Worm (Caenorhabditis elegans) whole organism, mixed stage, embryonic: ENCODE results near the gene fkb-6.

Experiments
- M03D4.4 ChIP-seq: sonication (generic microtip); optimal IDR thresholded peaks from 2 replicates; lab custom pipeline; 2017; ENCODE audit warnings: mild to moderate bottlenecking, missing genetic modification characterization, missing compliant biosample characterization
- bed-3 ChIP-seq: fragments of 200-800 bp; sonication (Bioruptor generic); optimal IDR thresholded peaks from 3 replicates; lab custom pipeline; 2018; ENCODE audit warnings: mild to moderate bottlenecking, missing genetic modification characterization, moderate library complexity, missing compliant biosample characterization
- blmp-1 ChIP-seq: fragments of 150-350 bp; optimal IDR thresholded peaks from 2 replicates; lab custom pipeline; 2014; ENCODE audit warnings: missing biosample characterization, missing genetic modification characterization
- ceh-39 ChIP-seq: fragments of 150-350 bp; optimal IDR thresholded peaks from 2 replicates; lab custom pipeline; 2014; ENCODE audit warnings: missing biosample characterization, missing genetic modification characterization
- ceh-43 ChIP-seq: fragments of 200-800 bp; sonication (Bioruptor generic); optimal IDR thresholded peaks from 2 replicates; lab custom pipeline; 2018; ENCODE audit warnings: mild to moderate bottlenecking, missing genetic modification characterization, moderate library complexity, missing compliant biosample characterization
- ceh-83 ChIP-seq: fragments of 200-800 bp; sonication (Bioruptor generic); optimal IDR thresholded peaks from 2 replicates; lab custom pipeline; 2018; ENCODE audit warnings: mild to moderate bottlenecking, missing genetic modification characterization, missing compliant biosample characterization
- ces-1 ChIP-seq: fragments of 150-350 bp; optimal IDR thresholded peaks from 2 replicates; lab custom pipeline; 2014; ENCODE audit warnings: missing biosample characterization, missing genetic modification reagents, missing genetic modification characterization
- cnd-1 ChIP-seq: fragments of 200-800 bp; sonication (Bioruptor generic); optimal IDR thresholded peaks from 2 replicates; lab custom pipeline; 2018; ENCODE audit warnings: mild to moderate bottlenecking, missing genetic modification characterization, missing compliant biosample characterization
- elt-1 ChIP-seq: sonication (generic microtip); optimal IDR thresholded peaks from 2 replicates; lab custom pipeline; 2017; ENCODE audit warnings: missing genetic modification characterization, mild to moderate bottlenecking, missing compliant biosample characterization, antibody characterized with exemption, moderate library complexity, borderline replicate concordance; ENCODE audit not compliant: insufficient read depth
- elt-3 ChIP-seq: fragments of 150-350 bp; optimal IDR thresholded peaks from 2 replicates; lab custom pipeline; 2014; ENCODE audit warnings: missing biosample characterization, missing genetic modification characterization
- ham-2 ChIP-seq: fragments of 200-800 bp; sonication (Bioruptor generic); optimal IDR thresholded peaks from 2 replicates; lab custom pipeline; 2018; ENCODE audit warnings: mild to moderate bottlenecking, missing genetic modification characterization, missing compliant biosample characterization
- hlh-1 ChIP-seq: fragments of 150-350 bp; optimal IDR thresholded peaks from 2 replicates; lab custom pipeline; 2014; ENCODE audit warnings: missing biosample characterization, missing genetic modification reagents, missing genetic modification characterization
- lin-13 ChIP-seq: fragments of 150-350 bp; optimal IDR thresholded peaks from 2 replicates; lab custom pipeline; 2014; ENCODE audit warnings: missing biosample characterization, missing genetic modification characterization
- lin-32 ChIP-seq: fragments of 200-800 bp; sonication (Bioruptor generic); optimal IDR thresholded peaks from 2 replicates; lab custom pipeline; 2018; ENCODE audit warnings: mild to moderate bottlenecking, missing genetic modification characterization, missing compliant biosample characterization
- lsy-2 ChIP-seq: fragments of 150-350 bp; optimal IDR thresholded peaks from 2 replicates; lab custom pipeline; 2014; ENCODE audit warnings: missing biosample characterization, missing genetic modification characterization
- mab-5 ChIP-seq: fragments of 150-350 bp; optimal IDR thresholded peaks from 2 replicates; lab custom pipeline; 2014; ENCODE audit warnings: missing biosample characterization, missing genetic modification characterization
- mep-1 ChIP-seq: fragments of 150-350 bp; optimal IDR thresholded peaks from 2 replicates; lab custom pipeline; 2017; ENCODE audit warnings: missing biosample characterization, missing genetic modification reagents, missing genetic modification characterization, inconsistent platforms
- mls-2 ChIP-seq: sonication (generic microtip); optimal IDR thresholded peaks from 2 replicates; lab custom pipeline; 2016; ENCODE audit warnings: mild to moderate bottlenecking, missing genetic modification characterization, moderate library complexity, missing compliant biosample characterization
- nhr-12 ChIP-seq: fragments of 150-350 bp; optimal IDR thresholded peaks from 2 replicates; lab custom pipeline; 2014; ENCODE audit warnings: missing biosample characterization, missing genetic modification characterization
- nhr-2 ChIP-seq: fragments of 150-350 bp; optimal IDR thresholded peaks from 2 replicates; lab custom pipeline; 2014; ENCODE audit warnings: missing biosample characterization, missing genetic modification characterization
- nhr-237 ChIP-seq: fragments of 150-350 bp; optimal IDR thresholded peaks from 2 replicates; lab custom pipeline; 2014; ENCODE audit warnings: missing biosample characterization, missing genetic modification characterization
- nhr-28 ChIP-seq: fragments of 150-350 bp; optimal IDR thresholded peaks from 2 replicates; lab custom pipeline; 2014; ENCODE audit warnings: missing biosample characterization, missing genetic modification characterization
- nhr-76 ChIP-seq: sonication (generic microtip); optimal IDR thresholded peaks from 2 replicates; lab custom pipeline; 2017; ENCODE audit warnings: missing biosample characterization, missing genetic modification characterization
- pha-4 ChIP-seq: fragments of 150-350 bp; optimal IDR thresholded peaks from 2 replicates; lab custom pipeline; 2018; ENCODE audit warnings: missing biosample characterization, missing genetic modification reagents, missing genetic modification characterization
- sem-2 ChIP-seq: fragments of 200-800 bp; sonication (Bioruptor generic); optimal IDR thresholded peaks from 2 replicates; lab custom pipeline; 2018; ENCODE audit warnings: mild to moderate bottlenecking, missing genetic modification characterization, missing compliant biosample characterization
- snpc-4 ChIP-seq: fragments of 150-350 bp; optimal IDR thresholded peaks from 2 replicates; lab custom pipeline; 2014; ENCODE audit warnings: missing biosample characterization, missing genetic modification characterization
- sptf-1 ChIP-seq: sonication (generic microtip); optimal IDR thresholded peaks from 2 replicates; lab custom pipeline; 2017; ENCODE audit warnings: mild to moderate bottlenecking, missing genetic modification characterization, moderate library complexity, missing compliant biosample characterization
- tbx-8 ChIP-seq: fragments of 200-800 bp; sonication (Bioruptor generic); optimal IDR thresholded peaks from 2 replicates; lab custom pipeline; 2018; ENCODE audit warnings: mild to moderate bottlenecking, missing genetic modification characterization, moderate library complexity, missing compliant biosample characterization
- unc-120 ChIP-seq: sonication (generic microtip); optimal IDR thresholded peaks from 2 replicates; lab custom pipeline; 2017; ENCODE audit warnings: missing genetic modification characterization, missing compliant biosample characterization; ENCODE audit not compliant: poor library complexity, severe bottlenecking
- unc-39 ChIP-seq: fragments of 150-350 bp; optimal IDR thresholded peaks from 2 replicates; lab custom pipeline; 2014; ENCODE audit warnings: missing biosample characterization, missing genetic modification characterization
- unc-62 ChIP-seq: fragments of 150-350 bp; optimal IDR thresholded peaks from 2 replicates; lab custom pipeline; 2014; ENCODE audit warnings: missing biosample characterization, missing genetic modification reagents, missing genetic modification characterization
- zip-8 ChIP-seq: fragments of 150-350 bp; optimal IDR thresholded peaks from 2 replicates; lab custom pipeline; 2014; ENCODE audit warnings: missing biosample characterization, missing genetic modification characterization
- ztf-11 ChIP-seq: fragments of 150-350 bp; optimal IDR thresholded peaks from 2 replicates; lab custom pipeline; 2014; ENCODE audit warnings: missing biosample characterization, missing genetic modification characterization

fkb-6 gene

ce11 chrV:20845524-20846208, at the start of gene fkb-6, which contains the start of gene F31D4.2:
Gene fkb-6, plus strand, starts transcription at chrV:20846158.
Gene F31D4.2, minus strand, starts transcription at chrV:20845546.
- TF ChIP-seq nhr-237 (peak; percentile 52), unc-62 (GFP tag; lab: Kevin White, UChicago) (peak; percentile 11), nhr-12 (tag; lab: Kevin White, UChicago) (no peak), lin-13 (tag; lab: Kevin White, UChicago) (peak; percentile 71), cnd-1 (no peak), ces-1 (GFP tag; lab: Kevin White, UChicago) (peak; percentile 77), nhr-2 (tag; lab: Kevin White, UChicago) (no peak), mep-1 (peak; percentile 90), ham-2 (no peak), mls-2 (tag; lab: Kevin White, UChicago) (peak; percentile 15), ceh-39 (tag; lab: Kevin White, UChicago) (peak; percentile 53), pha-4 (peak; percentile 88), ceh-83 (GFP tag; lab: Kevin White, UChicago) (no peak), sptf-1 (peak; percentile 3), lsy-2 (tag; lab: Kevin White, UChicago) (peak; percentile 96)

- TF ChIP-seq lin-32 (no peak), ztf-11 (no peak), nhr-2 (tag; lab: Kevin White, UChicago) (no peak), unc-39 (tag; lab: Kevin White, UChicago) (no peak), mls-2 (tag; lab: Kevin White, UChicago) (no peak), nhr-237 (no peak), ceh-39 (tag; lab: Kevin White, UChicago) (no peak), mab-5 (tag; lab: Kevin White, UChicago) (no peak), M03D4.4 (tag; lab: Kevin White, UChicago) (no peak), unc-120 (tag; lab: Kevin White, UChicago) (no peak), lsy-2 (tag; lab: Kevin White, UChicago) (no peak), elt-1 (tag; lab: Kevin White, UChicago) (no peak), mep-1 (no peak), zip-8 (tag; lab: Kevin White, UChicago) (no peak), lin-13 (tag; lab: Kevin White, UChicago) (no peak), bed-3 (GFP tag; lab: Kevin White, UChicago) (no peak)
These were observed 48.0 kb upstream of the fkb-6 start, which contains the start of gene sdf-9 for ce11 chrV:20797918-20798317. Gene sdf-9, plus strand, starts transcription at chrV:20798218.

ce11 chrV:20802906-20803305, 43.1 kb upstream of the fkb-6 start, which contains the start of gene Y44A6D.5:
Gene Y44A6D.5, minus strand, starts transcription at chrV:20803006.
- TF ChIP-seq M03D4.4 (tag; lab: Kevin White, UChicago) (no peak), sem-2 (GFP tag; lab: Kevin White, UChicago) (no peak), cnd-1 (no peak), unc-62 (GFP tag; lab: Kevin White, UChicago) (no peak)

- TF ChIP-seq elt-1 (tag; lab: Kevin White, UChicago) (no peak), nhr-76 (tag; lab: Kevin White, UChicago) (no peak), nhr-28 (tag; lab: Kevin White, UChicago) (no peak), zip-8 (tag; lab: Kevin White, UChicago) (no peak), nhr-12 (tag; lab: Kevin White, UChicago) (no peak), lin-32 (no peak), hlh-1 (tag; lab: Kevin White, UChicago) (no peak), M03D4.4 (tag; lab: Kevin White, UChicago) (no peak), unc-62 (GFP tag; lab: Kevin White, UChicago) (no peak), mab-5 (tag; lab: Kevin White, UChicago) (no peak)
These were observed 38.9 kb upstream of the fkb-6 start, which contains the start of gene Y44A6D.6 for ce11 chrV:20807038-20807437. Gene Y44A6D.6, plus strand, starts transcription at chrV:20807338.

- no peak for TF ChIP-seq sptf-1
- no peak for TF ChIP-seq elt-3
- no peak for TF ChIP-seq M03D4.4 (tag; lab: Kevin White, UChicago)
- TF ChIP-seq ceh-43 (GFP tag; lab: Kevin White, UChicago): no peak
- TF ChIP-seq mls-2 (tag; lab: Kevin White, UChicago): no peak
- TF ChIP-seq blmp-1 (tag; lab: Kevin White, UChicago): no peak
- no peak for TF ChIP-seq pha-4
- no peak for TF ChIP-seq nhr-2 (tag; lab: Kevin White, UChicago)
- no peak for TF ChIP-seq tbx-8 (GFP tag; lab: Kevin White, UChicago)
- no peak for TF ChIP-seq elt-1 (tag; lab: Kevin White, UChicago)
- no peak for TF ChIP-seq nhr-12 (tag; lab: Kevin White, UChicago)
- TF ChIP-seq snpc-4 (tag; lab: Kevin White, UChicago): no peak
- TF ChIP-seq hlh-1 (tag; lab: Kevin White, UChicago): no peak
- no peak for TF ChIP-seq unc-39 (tag; lab: Kevin White, UChicago)
- no peak for TF ChIP-seq ztf-11
- no peak for TF ChIP-seq lin-32
- no peak for TF ChIP-seq nhr-28 (tag; lab: Kevin White, UChicago)
- no peak for TF ChIP-seq cnd-1
- TF ChIP-seq unc-62 (GFP tag; lab: Kevin White, UChicago): no peak
- no peak for TF ChIP-seq ces-1 (GFP tag; lab: Kevin White, UChicago)
- TF ChIP-seq, all 35 proteins: peak for 0
These were observed 32.3 kb upstream of the fkb-6 start for ce11 chrV:20813646-20814045.
